Fruit fly (Drosophila melanogaster) whole organism, adult: ENCODE data around the gene Utx.

ENCODE experiments used
- CG11617 ChIP-seq: fragments of 200-800 bp; sonication (Bioruptor generic); optimal IDR thresholded peaks from 2 replicates; lab custom pipeline; 2017; ENCODE audit warnings: mild to moderate bottlenecking, missing biosample characterization, missing genetic modification reagents, missing genetic modification characterization
- CG12768 ChIP-seq: fragments of 200-800 bp; sonication (Bioruptor generic); optimal IDR thresholded peaks from 2 replicates; lab custom pipeline; 2017; ENCODE audit warnings: missing biosample characterization, missing genetic modification characterization, mild to moderate bottlenecking, moderate library complexity, missing genetic modification reagents
- CG14711 ChIP-seq: fragments of 200-800 bp; sonication (Bioruptor generic); optimal IDR thresholded peaks from 2 replicates; lab custom pipeline; 2018; ENCODE audit warnings: missing biosample characterization, mild to moderate bottlenecking, missing genetic modification characterization, moderate library complexity
- CG1620 ChIP-seq: fragments of 200-800 bp; sonication (Bioruptor generic); optimal IDR thresholded peaks from 2 replicates; lab custom pipeline; 2016; ENCODE audit warnings: missing biosample characterization, missing genetic modification characterization
- CG33017 ChIP-seq: fragments of 200-800 bp; sonication (Bioruptor generic); optimal IDR thresholded peaks from 2 replicates; lab custom pipeline; 2018; ENCODE audit warnings: missing biosample characterization, mild to moderate bottlenecking, missing genetic modification characterization, moderate library complexity
- CG5204 ChIP-seq: fragments of 200-800 bp; sonication (Bioruptor generic); optimal IDR thresholded peaks from 2 replicates; lab custom pipeline; 2016; ENCODE audit warnings: missing biosample characterization, missing genetic modification characterization
- CG7045 ChIP-seq: fragments of 200-800 bp; sonication (Bioruptor generic); optimal IDR thresholded peaks from 2 replicates; lab custom pipeline; 2017; ENCODE audit warnings: missing biosample characterization, mild to moderate bottlenecking, missing genetic modification characterization
- CG7101 ChIP-seq: fragments of 200-800 bp; sonication (Bioruptor generic); optimal IDR thresholded peaks from 2 replicates; lab custom pipeline; 2018; ENCODE audit warnings: missing biosample characterization, mild to moderate bottlenecking, missing genetic modification characterization, moderate library complexity
- Clk ChIP-seq: fragments of 200-800 bp; sonication (Bioruptor generic); optimal IDR thresholded peaks from 2 replicates; lab custom pipeline; 2017; ENCODE audit warnings: missing biosample characterization, missing genetic modification characterization
- Crg-1 ChIP-seq: fragments of 200-800 bp; sonication (Bioruptor generic); optimal IDR thresholded peaks from 2 replicates; lab custom pipeline; 2016; ENCODE audit warnings: missing biosample characterization, missing genetic modification characterization
- Hr96 ChIP-seq: fragments of 200-800 bp; sonication (Bioruptor generic); optimal IDR thresholded peaks from 2 replicates; lab custom pipeline; 2016; ENCODE audit warnings: missing biosample characterization, missing genetic modification characterization
- Mnt ChIP-seq: fragments of 200-800 bp; sonication (Bioruptor generic); optimal IDR thresholded peaks from 2 replicates; lab custom pipeline; 2016; ENCODE audit warnings: missing biosample characterization, mild to moderate bottlenecking, missing genetic modification characterization
- bab1 ChIP-seq: fragments of 200-800 bp; sonication (Bioruptor generic); optimal IDR thresholded peaks from 3 replicates; lab custom pipeline; 2019; ENCODE audit warnings: missing biosample characterization, mild to moderate bottlenecking, missing genetic modification characterization, moderate library complexity
- cic ChIP-seq: fragments of 200-800 bp; sonication (Bioruptor generic); optimal IDR thresholded peaks from 2 replicates; lab custom pipeline; 2017; ENCODE audit warnings: missing biosample characterization, mild to moderate bottlenecking, missing genetic modification characterization, moderate library complexity
- cnc ChIP-seq, 2 experiments: fragments of >200 bp; optimal IDR thresholded peaks; 2 replicates each; lab custom pipeline; 2017
- kay ChIP-seq: fragments of 200-800 bp; sonication (Bioruptor generic); peaks from one replicate; lab custom pipeline; 2016; ENCODE audit warnings: missing biosample characterization, missing genetic modification characterization, borderline replicate concordance
- ovo ChIP-seq: fragments of 200-800 bp; sonication (Bioruptor generic); optimal IDR thresholded peaks from 2 replicates; lab custom pipeline; 2016; ENCODE audit warnings: missing biosample characterization, missing genetic modification characterization
- pad ChIP-seq: fragments of 200-800 bp; sonication (Bioruptor generic); optimal IDR thresholded peaks from 3 replicates; lab custom pipeline; 2017; ENCODE audit warnings: missing biosample characterization, missing genetic modification characterization, mild to moderate bottlenecking, moderate library complexity, missing genetic modification reagents
- tj ChIP-seq: fragments of 200-800 bp; sonication (Bioruptor generic); optimal IDR thresholded peaks from 3 replicates; lab custom pipeline; 2017; ENCODE audit warnings: missing biosample characterization, mild to moderate bottlenecking, missing genetic modification characterization, moderate library complexity
- toe ChIP-seq: fragments of 200-800 bp; sonication (Bioruptor generic); optimal IDR thresholded peaks from 2 replicates; lab custom pipeline; 2016; ENCODE audit warnings: missing biosample characterization, missing genetic modification characterization

The Utx gene

dm6 chr2L:10237725-10238446 lies 40.7 kb downstream of the Utx start, which contains the start of gene mthl15:
Gene mthl15 (minus strand): TSS chr2L:10238317.
- TF ChIP-seq CG7045 (no peak), Clk (GFP tag; lab: Kevin White, UChicago) (no peak), CG14711 (tag; lab: Kevin White, UChicago) (no peak), CG33017 (tag; lab: Kevin White, UChicago) (no peak), CG12768 (GFP tag; lab: Kevin White, UChicago) (peak; percentile 35), ovo (GFP tag; lab: Kevin White, UChicago) (no peak), CG11617 (no peak), cnc (optimal IDR thresholded peaks at IDR 0.05; lab: Kevin White, UChicago) (no peak), kay (GFP tag; lab: Kevin White, UChicago) (no peak), CG5204 (no peak), toe (GFP tag; lab: Kevin White, UChicago) (no peak), tj (GFP tag; lab: Kevin White, UChicago) (no peak), Mnt (GFP tag; lab: Kevin White, UChicago) (no peak), CG7101 (tag; lab: Kevin White, UChicago) (no peak), Crg-1 (GFP tag; lab: Kevin White, UChicago) (no peak), bab1 (no peak), cic (GFP tag; lab: Kevin White, UChicago) (peak; percentile 72), CG1620 (GFP tag; lab: Kevin White, UChicago) (no peak), Hr96 (GFP tag; lab: Kevin White, UChicago) (no peak), pad (GFP tag; lab: Kevin White, UChicago) (peak; percentile 80)

dm6 chr2L:10232827-10233226 lies 45.8 kb downstream of the Utx start:
- TF ChIP-seq kay (GFP tag; lab: Kevin White, UChicago) (peak; percentile 91), CG12768 (GFP tag; lab: Kevin White, UChicago) (no peak), CG7045 (no peak), CG1620 (GFP tag; lab: Kevin White, UChicago) (no peak), Hr96 (GFP tag; lab: Kevin White, UChicago) (no peak), CG11617 (peak; percentile 29), toe (GFP tag; lab: Kevin White, UChicago) (no peak), cic (GFP tag; lab: Kevin White, UChicago) (peak; percentile 46), Clk (GFP tag; lab: Kevin White, UChicago) (no peak), Mnt (GFP tag; lab: Kevin White, UChicago) (no peak), pad (GFP tag; lab: Kevin White, UChicago) (no peak), CG14711 (tag; lab: Kevin White, UChicago) (no peak), bab1 (no peak), CG7101 (tag; lab: Kevin White, UChicago) (no peak), tj (GFP tag; lab: Kevin White, UChicago) (no peak), Crg-1 (GFP tag; lab: Kevin White, UChicago) (no peak)

- no peak for TF ChIP-seq cic (GFP tag; lab: Kevin White, UChicago)
- TF ChIP-seq Mnt (GFP tag; lab: Kevin White, UChicago), result peak; percentile 68
- TF ChIP-seq kay (GFP tag; lab: Kevin White, UChicago), result no peak
- TF ChIP-seq Clk (GFP tag; lab: Kevin White, UChicago), result no peak
- no peak for TF ChIP-seq CG7045
- no peak for TF ChIP-seq CG12768 (GFP tag; lab: Kevin White, UChicago)
- peak; percentile 47 for TF ChIP-seq CG11617
- TF ChIP-seq tj (GFP tag; lab: Kevin White, UChicago), result no peak
- TF ChIP-seq bab1, result peak; percentile 18
- no peak for TF ChIP-seq CG5204
- no peak for TF ChIP-seq CG14711 (tag; lab: Kevin White, UChicago)
- TF ChIP-seq cnc (optimal IDR thresholded peaks at IDR 0.05; lab: Kevin White, UChicago), result peak in 1 of 2 experiments; percentile 3
Observed at dm6 chr2L:10232152-10232816, 46.3 kb downstream of the Utx start, which contains the start of gene eEF1delta. Gene eEF1delta (plus strand): TSS chr2L:10232507.

dm6 chr2L:10231510-10231909 lies 47.1 kb downstream of the Utx start, which contains the start of gene ova:
Gene ova (minus strand): TSS chr2L:10231692.
- TF ChIP-seq cnc (optimal IDR thresholded peaks at IDR 0.05; lab: Kevin White, UChicago) (no peak), Hr96 (GFP tag; lab: Kevin White, UChicago) (no peak)

dm6 chr2L:10231092-10231494 lies 47.5 kb downstream of the Utx start:
- TF ChIP-seq kay (GFP tag; lab: Kevin White, UChicago), result no peak
- TF ChIP-seq CG11617, result peak; percentile 2
- TF ChIP-seq bab1, result peak; percentile 71

- peak; percentile 84 for TF ChIP-seq kay (GFP tag; lab: Kevin White, UChicago)
- no peak for TF ChIP-seq CG12768 (GFP tag; lab: Kevin White, UChicago)
- TF ChIP-seq CG14711 (tag; lab: Kevin White, UChicago), result no peak
- no peak for TF ChIP-seq cic (GFP tag; lab: Kevin White, UChicago)
- TF ChIP-seq tj (GFP tag; lab: Kevin White, UChicago), result no peak
Observed at dm6 chr2L:10230455-10230854, 48.2 kb downstream of the Utx start.
